Fruit fly (Drosophila melanogaster): ENCODE measurements around the gene PIG-H.

Gene PIG-H

DNA sequence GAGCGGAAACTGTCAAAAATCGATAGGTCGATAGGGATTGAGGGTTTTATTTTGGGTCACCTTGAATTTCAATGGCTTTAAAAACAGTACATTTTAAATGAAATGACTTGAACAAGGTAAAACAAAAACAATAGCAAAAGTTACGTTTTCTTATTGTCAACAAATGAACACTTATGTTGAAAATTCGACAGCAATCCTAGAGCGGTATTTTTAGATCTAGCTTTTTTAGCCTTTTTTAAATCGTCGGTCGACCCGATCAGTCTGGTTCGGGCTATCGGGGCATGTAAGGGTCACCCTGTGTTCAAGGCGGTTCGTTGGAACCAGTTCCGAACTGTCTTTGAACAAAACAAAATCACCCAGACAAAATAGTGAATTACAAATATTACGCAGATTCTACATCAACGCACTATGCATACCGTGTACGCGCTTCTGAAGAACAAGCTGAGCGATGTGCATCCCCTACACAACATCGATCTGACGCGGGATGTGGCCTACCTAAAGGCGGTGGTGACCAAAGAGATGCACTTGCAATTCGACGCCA lies 9.5 kb downstream of the PIG-H start, which contains the start of the genes CG11052 and CG3223 (continued):
- TF ChIP-seq Dp (GFP tag; optimal IDR thresholded peaks at IDR 0.05) (peak; percentile 69), row (GFP tag; IDR thresholded peaks at IDR 0.05) (peak; percentile 62), MESR4 (GFP tag; optimal IDR thresholded peaks at IDR 0.05) (peak; percentile 70), Elba2 (GFP tag; optimal IDR thresholded peaks at IDR 0.05) (peak; percentile 94), nom (GFP tag; optimal IDR thresholded peaks at IDR 0.05) (peak; percentile 46), mam (GFP tag; optimal IDR thresholded peaks at IDR 0.05) (peak; percentile 8), Dref (GFP tag; IDR thresholded peaks at IDR 0.05) (peak; percentile 68), CG13296 (GFP tag; optimal IDR thresholded peaks at IDR 0.05) (peak; percentile 34), dpn (GFP tag; optimal IDR thresholded peaks at IDR 0.05) (peak in 1 of 2 experiments; percentile 21), Sin3A (optimal IDR thresholded peaks at IDR 0.05) (peak; percentile 54), CG13287 (GFP tag; IDR thresholded peaks at IDR 0.05; ENCODE audit: partially characterized antibody) (peak; percentile 68), gem (tag; optimal IDR thresholded peaks at IDR 0.05) (no peak), amos (GFP tag; IDR thresholded peaks at IDR 0.05; ENCODE audit: partially characterized antibody) (peak; percentile 58; the same call in 1 of the 2 replicates), sna (GFP tag; IDR thresholded peaks at IDR 0.05; ENCODE audit: partially characterized antibody) (peak; percentile 42; the same call in 1 of the 2 replicates), Hey (tag; optimal IDR thresholded peaks at IDR 0.05) (no peak), CG10979 (tag; optimal IDR thresholded peaks at IDR 0.05) (peak; percentile 1), ci (GFP tag; IDR thresholded peaks at IDR 0.05) (peak; percentile 58; the same call in 2 of the 3 replicates), Dll (GFP tag; IDR thresholded peaks at IDR 0.05; ENCODE audit: partially characterized antibody) (peak; percentile 58; the same call in 1 of the 4 replicates), YL-1 (GFP tag; optimal IDR thresholded peaks at IDR 0.05) (peak; percentile 55), CG10431 (GFP tag; optimal IDR thresholded peaks at IDR 0.05) (peak; percentile 17), MBD-R2 (GFP tag; IDR thresholded peaks at IDR 0.05) (peak; percentile 81), tin (GFP tag; optimal IDR thresholded peaks at IDR 0.05) (peak; percentile 16), CG9932 (GFP tag; IDR thresholded peaks at IDR 0.05) (peak; percentile 69), CG3407 (GFP tag; optimal IDR thresholded peaks at IDR 0.05) (no peak), jigr1 (GFP tag; IDR thresholded peaks at IDR 0.05) (no peak), D19A (tag; optimal IDR thresholded peaks at IDR 0.05) (peak; percentile 64), CTCF (GFP tag; optimal IDR thresholded peaks at IDR 0.05) (peak; percentile 20), Neu2 (GFP tag; optimal IDR thresholded peaks at IDR 0.05; ENCODE audit: borderline replicate concordance) (no peak), Meics (GFP tag; optimal IDR thresholded peaks at IDR 0.05) (peak; percentile 45), sens (GFP tag) (peak; percentile 74), CG6791 (GFP tag; IDR thresholded peaks at IDR 0.05; ENCODE audit: partially characterized antibody) (0 out of 3 replicates have a peak, but pooled peaks have one; percentile 22), CG17829 (tag; optimal IDR thresholded peaks at IDR 0.05) (peak; percentile 16), Fer1 (GFP tag; optimal IDR thresholded peaks at IDR 0.05) (peak; percentile 44), slbo (GFP tag; IDR thresholded peaks at IDR 0.05) (peak; percentile 58; the same call in 1 of the 2 replicates), lilli (GFP tag; optimal IDR thresholded peaks at IDR 0.05) (peak; percentile 25)

DNA sequence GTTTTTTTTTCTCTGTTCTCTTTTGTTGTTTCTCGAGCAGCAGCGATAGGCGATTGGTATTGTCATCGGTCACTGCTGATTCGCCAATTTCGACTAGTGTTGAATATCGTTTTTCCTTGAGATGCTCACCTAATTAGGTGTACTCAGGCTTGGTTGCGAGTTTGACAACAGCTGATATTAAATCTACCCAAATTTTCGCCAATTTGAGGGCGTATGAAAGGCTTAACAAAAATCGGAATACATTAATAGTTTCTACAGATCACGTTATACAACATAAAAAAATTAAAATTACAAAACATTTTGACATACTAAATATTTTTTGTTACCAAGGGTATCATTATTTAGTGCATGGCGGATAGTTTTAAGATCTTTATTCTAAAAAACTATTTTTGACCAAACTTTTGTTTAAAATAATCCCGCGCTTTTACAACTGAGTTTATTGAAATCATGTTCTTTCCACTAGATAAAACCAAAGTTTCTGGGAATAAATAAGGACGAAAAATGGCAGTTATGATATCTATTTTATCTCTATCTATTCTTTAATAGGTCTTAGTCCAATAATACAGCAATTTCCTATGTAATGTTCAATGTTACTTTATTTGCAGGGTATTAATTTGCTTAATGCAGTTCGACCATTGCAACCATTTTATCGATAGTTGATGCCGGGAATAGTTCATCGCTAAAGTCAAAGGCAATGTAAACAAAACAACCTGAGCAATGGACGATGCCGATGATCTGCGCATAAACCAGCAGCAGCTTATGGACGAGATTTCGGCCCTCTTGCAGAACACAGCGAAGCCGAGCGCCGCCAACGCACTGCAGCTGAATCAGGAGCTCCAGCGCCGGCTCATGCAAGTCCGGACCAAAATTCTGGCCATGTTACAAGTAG lies 13.7 kb downstream of the PIG-H start, which contains the start of the genes CG10435 and Pbp95:
Gene CG10435, minus strand, starts transcription at position 81 of the 889 bp plus-strand sequence.
Gene Pbp95, plus strand, starts transcription at position 671 of the 889 bp plus-strand sequence.
- no peak for TF ChIP-seq Eip74EF (GFP tag; optimal IDR thresholded peaks at IDR 0.05)
- peak; percentile 59 for TF ChIP-seq pho (GFP tag; optimal IDR thresholded peaks at IDR 0.05)
- peak; percentile 53; the same call in 1 of the 2 replicates for TF ChIP-seq ato (GFP tag; IDR thresholded peaks at IDR 0.05; ENCODE audit: partially characterized antibody)
- TF ChIP-seq eve (GFP tag; optimal IDR thresholded peaks at IDR 0.05) = no peak
- TF ChIP-seq CG4730 (GFP tag; IDR thresholded peaks at IDR 0.05) = no peak
- TF ChIP-seq Chrac-16 (GFP tag; optimal IDR thresholded peaks at IDR 0.05) = peak; percentile 42
- TF ChIP-seq unc-4 (GFP tag; IDR thresholded peaks at IDR 0.05; ENCODE audit: partially characterized antibody) = peak; percentile 66
- peak; percentile 24 for TF ChIP-seq dmrt11E (tag; optimal IDR thresholded peaks at IDR 0.05)
- no peak for TF ChIP-seq CG5180 (GFP tag; optimal IDR thresholded peaks at IDR 0.05)
- peak; percentile 51 for TF ChIP-seq Ets97D (GFP tag; optimal IDR thresholded peaks at IDR 0.05)
- peak; percentile 49 for TF ChIP-seq CG3281 (GFP tag; optimal IDR thresholded peaks at IDR 0.05)
- peak; percentile 47 for TF ChIP-seq CG14441 (GFP tag; IDR thresholded peaks at IDR 0.05)
- no peak for TF ChIP-seq dan (GFP tag; IDR thresholded peaks at IDR 0.05)
- no peak for TF ChIP-seq gsb-n (tag; optimal IDR thresholded peaks at IDR 0.05)

Measured in whole organism, embryonic.